Worm (Caenorhabditis elegans): Measurements from ENCODE around the gene F32D8.12.

Gene F32D8.12

ce11 chrV:10877808-10878600 lies 12.8 kb downstream of the F32D8.12 start:
- no peak for TF ChIP-seq nhr-25 (tag; optimal IDR thresholded peaks at IDR 0.05)
- peak in 1 of 2 experiments; percentile 7 for TF ChIP-seq lsy-2 (tag; optimal IDR thresholded peaks at IDR 0.05)
- TF ChIP-seq nhr-23 (tag; optimal IDR thresholded peaks at IDR 0.05): no peak
- no peak for TF ChIP-seq ama-1 (optimal IDR thresholded peaks at IDR 0.05)
- no peak for TF ChIP-seq alr-1 (tag; optimal IDR thresholded peaks at IDR 0.05)
- no peak for TF ChIP-seq ZK546.5 (tag; optimal IDR thresholded peaks at IDR 0.05)
- TF ChIP-seq nhr-237 (tag; optimal IDR thresholded peaks at IDR 0.05): no peak
- no peak for TF ChIP-seq mab-5 (tag; optimal IDR thresholded peaks at IDR 0.05)
- no peak for TF ChIP-seq unc-39 (tag; optimal IDR thresholded peaks at IDR 0.05)
- no peak for TF ChIP-seq egl-27 (tag; optimal IDR thresholded peaks at IDR 0.05)
- no peak for TF ChIP-seq skn-1 (tag; optimal IDR thresholded peaks at IDR 0.05)
- TF ChIP-seq unc-55 (GFP tag; optimal IDR thresholded peaks at IDR 0.05): no peak
- no peak for TF ChIP-seq lin-39 (tag; optimal IDR thresholded peaks at IDR 0.05)
- TF ChIP-seq sem-4 (tag; optimal IDR thresholded peaks at IDR 0.05): no peak
- no peak for TF ChIP-seq mdl-1 (tag; optimal IDR thresholded peaks at IDR 0.05)
- TF ChIP-seq R02D3.7 (tag; optimal IDR thresholded peaks at IDR 0.05): no peak
- TF ChIP-seq zag-1 (tag; optimal IDR thresholded peaks at IDR 0.05): no peak
- TF ChIP-seq ztf-1 (GFP tag; conservative IDR thresholded peaks at IDR 0.05): no peak
- no peak for TF ChIP-seq nhr-6 (tag; optimal IDR thresholded peaks at IDR 0.05)
- TF ChIP-seq elt-1 (tag; optimal IDR thresholded peaks at IDR 0.05): no peak
- TF ChIP-seq aly-2 (tag; optimal IDR thresholded peaks at IDR 0.05): no peak
- no peak for TF ChIP-seq nhr-11 (tag; optimal IDR thresholded peaks at IDR 0.05)
- TF ChIP-seq ztf-11 (tag; optimal IDR thresholded peaks at IDR 0.05): no peak
- TF ChIP-seq nhr-129 (tag; optimal IDR thresholded peaks at IDR 0.05): peak; percentile 13
- no peak for TF ChIP-seq nhr-12 (tag; optimal IDR thresholded peaks at IDR 0.05)
- no peak for TF ChIP-seq Y55F3AM.14 (GFP tag; optimal IDR thresholded peaks at IDR 0.05)
- TF ChIP-seq fos-1 (tag; optimal IDR thresholded peaks at IDR 0.05): peak; percentile 86
- no peak for TF ChIP-seq ceh-82 (tag; optimal IDR thresholded peaks at IDR 0.05)
- no peak for TF ChIP-seq snpc-4 (tag; optimal IDR thresholded peaks at IDR 0.05)
- TF ChIP-seq sma-9 (GFP tag; optimal IDR thresholded peaks at IDR 0.05): peak; percentile 71
- TF ChIP-seq sma-9 (tag; optimal IDR thresholded peaks at IDR 0.05): no peak
- TF ChIP-seq gmeb-1 (tag; optimal IDR thresholded peaks at IDR 0.05): peak; percentile 19
- no peak for TF ChIP-seq lin-11 (tag; optimal IDR thresholded peaks at IDR 0.05)
- no peak for TF ChIP-seq dmd-4 (tag; optimal IDR thresholded peaks at IDR 0.05)
- TF ChIP-seq ztf-4 (tag; optimal IDR thresholded peaks at IDR 0.05): no peak
- TF ChIP-seq F13H6.1 (tag; optimal IDR thresholded peaks at IDR 0.05): peak; percentile 6
- peak; percentile 9 for TF ChIP-seq nhr-21 (tag; optimal IDR thresholded peaks at IDR 0.05)
- peak; percentile 1 for TF ChIP-seq C34F6.9 (tag; optimal IDR thresholded peaks at IDR 0.05)
- no peak for TF ChIP-seq nhr-77 (tag; optimal IDR thresholded peaks at IDR 0.05)
- no peak for TF ChIP-seq ceh-16 (tag; optimal IDR thresholded peaks at IDR 0.05)
- TF ChIP-seq blmp-1 (tag; optimal IDR thresholded peaks at IDR 0.05; ENCODE audit: insufficient read depth): peak; percentile 42
- TF ChIP-seq sma-3 (GFP tag; optimal IDR thresholded peaks at IDR 0.05): peak; percentile 12
- TF ChIP-seq peb-1 (tag; optimal IDR thresholded peaks at IDR 0.05): no peak

- no peak for TF ChIP-seq lin-39 (tag; optimal IDR thresholded peaks at IDR 0.05)
- TF ChIP-seq ztf-11 (tag; optimal IDR thresholded peaks at IDR 0.05): no peak
- no peak for TF ChIP-seq elt-1 (tag; optimal IDR thresholded peaks at IDR 0.05)
- TF ChIP-seq dmd-4 (tag; optimal IDR thresholded peaks at IDR 0.05): no peak
- TF ChIP-seq nhr-6 (tag; optimal IDR thresholded peaks at IDR 0.05): no peak
- no peak for TF ChIP-seq mab-5 (tag; optimal IDR thresholded peaks at IDR 0.05)
- TF ChIP-seq ztf-4 (tag; optimal IDR thresholded peaks at IDR 0.05): no peak
- TF ChIP-seq sma-3 (GFP tag; optimal IDR thresholded peaks at IDR 0.05): no peak
- TF ChIP-seq nhr-10 (tag; optimal IDR thresholded peaks at IDR 0.05): no peak
- TF ChIP-seq nhr-77 (tag; optimal IDR thresholded peaks at IDR 0.05): no peak
- TF ChIP-seq nhr-129 (tag; optimal IDR thresholded peaks at IDR 0.05): no peak
- no peak for TF ChIP-seq nhr-23 (tag; optimal IDR thresholded peaks at IDR 0.05)
- TF ChIP-seq ZK546.5 (tag; optimal IDR thresholded peaks at IDR 0.05): no peak
- no peak for TF ChIP-seq nhr-25 (tag; optimal IDR thresholded peaks at IDR 0.05)
- TF ChIP-seq ztf-1 (GFP tag; conservative IDR thresholded peaks at IDR 0.05): no peak
- no peak for TF ChIP-seq nhr-237 (tag; optimal IDR thresholded peaks at IDR 0.05)
- TF ChIP-seq mdl-1 (tag; optimal IDR thresholded peaks at IDR 0.05): no peak
- peak; percentile 17 for TF ChIP-seq crh-2 (tag; optimal IDR thresholded peaks at IDR 0.05)
- peak; percentile 32 for TF ChIP-seq C34F6.9 (tag; optimal IDR thresholded peaks at IDR 0.05)
- TF ChIP-seq sma-9 (GFP tag; optimal IDR thresholded peaks at IDR 0.05): peak; percentile 60
- no peak for TF ChIP-seq sma-9 (tag; optimal IDR thresholded peaks at IDR 0.05)
- TF ChIP-seq peb-1 (tag; optimal IDR thresholded peaks at IDR 0.05): no peak
- TF ChIP-seq F13H6.1 (tag; optimal IDR thresholded peaks at IDR 0.05): no peak
- TF ChIP-seq egl-27 (tag; optimal IDR thresholded peaks at IDR 0.05): no peak
- no peak for TF ChIP-seq ama-1 (optimal IDR thresholded peaks at IDR 0.05)
- TF ChIP-seq lsy-2 (tag; optimal IDR thresholded peaks at IDR 0.05): peak in 1 of 2 experiments; percentile 11
- peak; percentile 7 for TF ChIP-seq lin-13 (GFP tag; optimal IDR thresholded peaks at IDR 0.05)
- no peak for TF ChIP-seq skn-1 (tag; optimal IDR thresholded peaks at IDR 0.05)
- no peak for TF ChIP-seq unc-39 (tag; optimal IDR thresholded peaks at IDR 0.05)
Measured at ce11 chrV:10876512-10876911, 14.3 kb downstream of the F32D8.12 start.
